Fruit fly (Drosophila melanogaster): ENCODE measurements around the gene Mst36Fa.

Gene Mst36Fa

dm6 chr2L:18714086-18714485 is 37.3 kb upstream of the Mst36Fa start (continued):
- TF ChIP-seq HmgZ (tag; optimal IDR thresholded peaks at IDR 0.05) (peak; percentile 12), Hr39 (optimal IDR thresholded peaks at IDR 0.05) (no peak), CG43689 (GFP tag; IDR thresholded peaks at IDR 0.05) (no peak), tio (GFP tag; optimal IDR thresholded peaks at IDR 0.05) (no peak), Fer3 (tag; optimal IDR thresholded peaks at IDR 0.05) (no peak), CG16813 (GFP tag; IDR thresholded peaks at IDR 0.05; ENCODE audit: partially characterized antibody) (peak; percentile 52), HHEX (GFP tag; optimal IDR thresholded peaks at IDR 0.05) (no peak), Med (GFP tag) (no peak), vnd (GFP tag; IDR thresholded peaks at IDR 0.05; ENCODE audit: partially characterized antibody) (no peak), CG2116 (GFP tag; optimal IDR thresholded peaks at IDR 0.05) (peak; percentile 8), CG4730 (GFP tag; IDR thresholded peaks at IDR 0.05) (no peak), sens (GFP tag) (peak; percentile 84), Bgb (GFP tag; IDR thresholded peaks at IDR 0.05; ENCODE audit: partially characterized antibody) (peak; percentile 47; the same call in 1 of the 2 replicates), sc (optimal IDR thresholded peaks at IDR 0.05) (no peak), sc (GFP tag; optimal IDR thresholded peaks at IDR 0.05) (no peak), Dfd (GFP tag; optimal IDR thresholded peaks at IDR 0.05) (no peak), phol (tag; optimal IDR thresholded peaks at IDR 0.05) (no peak), tx (GFP tag; optimal IDR thresholded peaks at IDR 0.05) (no peak), CG42726 (GFP tag; IDR thresholded peaks at IDR 0.05; ENCODE audit: partially characterized antibody) (peak; percentile 33; the same call in 1 of the 2 replicates), fd3F (GFP tag; optimal IDR thresholded peaks at IDR 0.05) (no peak), D19A (tag; optimal IDR thresholded peaks at IDR 0.05) (no peak), az2 (GFP tag; optimal IDR thresholded peaks at IDR 0.05) (no peak), Myb (GFP tag; optimal IDR thresholded peaks at IDR 0.05) (peak; percentile 58), CG17361 (GFP tag; IDR thresholded peaks at IDR 0.05) (no peak), CG4328 (GFP tag; optimal IDR thresholded peaks at IDR 0.05) (no peak)

dm6 chr2L:18713686-18714085 is 36.9 kb upstream of the Mst36Fa start, which contains the start of gene Irk3:
Gene Irk3 (minus strand): TSS chr2L:18713748.
- TF ChIP-seq Med (GFP tag) (peak; percentile 74), CG10565 (GFP tag; optimal IDR thresholded peaks at IDR 0.05) (no peak), CG8089 (GFP tag; optimal IDR thresholded peaks at IDR 0.05) (no peak), sisA (GFP tag; IDR thresholded peaks at IDR 0.05) (no peak), danr (GFP tag; IDR thresholded peaks at IDR 0.05) (no peak), CG6813 (GFP tag; optimal IDR thresholded peaks at IDR 0.05) (peak; percentile 5)

dm6 chr2L:18708239-18708891 is 31.6 kb upstream of the Mst36Fa start, which contains the start of the genes Faf2 and Grip71:
Gene Faf2 (minus strand): TSS chr2L:18708688.
Gene Grip71 (plus strand): TSS chr2L:18708846.
- TF ChIP-seq grn (GFP tag; optimal IDR thresholded peaks at IDR 0.05) (peak; percentile 63), sens (GFP tag) (peak; percentile 99), Oaz (GFP tag; IDR thresholded peaks at IDR 0.05) (peak; percentile 89), vfl (GFP tag; optimal IDR thresholded peaks at IDR 0.05) (peak; percentile 76), Fer1 (GFP tag; optimal IDR thresholded peaks at IDR 0.05) (peak; percentile 70), ewg (GFP tag; optimal IDR thresholded peaks at IDR 0.05) (peak; percentile 85), slou (GFP tag; optimal IDR thresholded peaks at IDR 0.05) (peak; percentile 89), Hsf (GFP tag; optimal IDR thresholded peaks at IDR 0.05) (peak; percentile 94), Vsx1 (GFP tag; optimal IDR thresholded peaks at IDR 0.05) (peak; percentile 61), CG1602 (GFP tag; optimal IDR thresholded peaks at IDR 0.05) (peak; percentile 93), CG14050 (GFP tag; IDR thresholded peaks at IDR 0.05) (peak; percentile 92), CG32772 (GFP tag; IDR thresholded peaks at IDR 0.05) (peak; percentile 97), Six4 (GFP tag; optimal IDR thresholded peaks at IDR 0.05) (peak; percentile 71), Dip3 (GFP tag; optimal IDR thresholded peaks at IDR 0.05) (peak; percentile 86), hb (GFP tag; IDR thresholded peaks at IDR 0.05; ENCODE audit: partially characterized antibody) (peak; percentile 53; the same call in 1 of the 3 replicates), psq (GFP tag; optimal IDR thresholded peaks at IDR 0.05) (peak; percentile 77), lbe (GFP tag; optimal IDR thresholded peaks at IDR 0.05) (peak; percentile 62), tgo (GFP tag; IDR thresholded peaks at IDR 0.05) (peak; percentile 94), dysf (GFP tag; IDR thresholded peaks at IDR 0.05) (peak; percentile 95), CG5953 (GFP tag; IDR thresholded peaks at IDR 0.05) (peak; percentile 89), Nf-YB (GFP tag; optimal IDR thresholded peaks at IDR 0.05) (peak; percentile 59)

All from whole organism, embryonic.